Worm (Caenorhabditis elegans) whole organism, L4 larva: ENCODE measurements around the gene str-73.

Experiments
- aha-1 ChIP-seq: fragments of 150-350 bp; peaks from one replicate; lab custom pipeline; 2014; ENCODE audit warnings: missing biosample characterization, missing genetic modification characterization
- ama-1 ChIP-seq: fragments of 150-350 bp; optimal IDR thresholded peaks from 2 replicates; lab custom pipeline; 2014; ENCODE audit warnings: inconsistent platforms, mixed read lengths
- hlh-11 ChIP-seq: fragments of 200-800 bp; sonication (Bioruptor generic); optimal IDR thresholded peaks from 2 replicates; lab custom pipeline; 2018; ENCODE audit warnings: mild to moderate bottlenecking, missing genetic modification characterization, missing compliant biosample characterization
- jun-1 ChIP-seq: fragments of 150-350 bp; optimal IDR thresholded peaks from 2 replicates; lab custom pipeline; 2014; ENCODE audit warnings: missing biosample characterization, missing genetic modification reagents, missing genetic modification characterization
- lin-39 ChIP-seq: fragments of 150-350 bp; optimal IDR thresholded peaks from 2 replicates; lab custom pipeline; 2014; ENCODE audit warnings: missing biosample characterization, missing genetic modification reagents, missing genetic modification characterization
- nhr-237 ChIP-seq: sonication (generic microtip); optimal IDR thresholded peaks from 2 replicates; lab custom pipeline; 2017; ENCODE audit warnings: missing biosample characterization, missing genetic modification characterization
- pha-4 ChIP-seq, 2 experiments: fragments of 150-350 bp in 1 of 2; fragments of 200-800 bp in 1 of 2; sonication (Bioruptor generic) in 1 of 2; IDR thresholded peaks in 1 of 2; optimal IDR thresholded peaks in 1 of 2; 2 replicates each; pipeline versions ENCODE4 v1.3.6 to Lab custom; 2014 to 2022; ENCODE audit warnings: missing genetic modification characterization in 2 of 2, missing genetic modification reagents in 2 of 2, missing biosample characterization in 1 of 2, missing compliant biosample characterization in 1 of 2
- unc-130 ChIP-seq: sonication (generic microtip); optimal IDR thresholded peaks from 2 replicates; lab custom pipeline; 2016; ENCODE audit warnings: missing genetic modification reagents, missing genetic modification characterization, missing compliant biosample characterization

DNA sequence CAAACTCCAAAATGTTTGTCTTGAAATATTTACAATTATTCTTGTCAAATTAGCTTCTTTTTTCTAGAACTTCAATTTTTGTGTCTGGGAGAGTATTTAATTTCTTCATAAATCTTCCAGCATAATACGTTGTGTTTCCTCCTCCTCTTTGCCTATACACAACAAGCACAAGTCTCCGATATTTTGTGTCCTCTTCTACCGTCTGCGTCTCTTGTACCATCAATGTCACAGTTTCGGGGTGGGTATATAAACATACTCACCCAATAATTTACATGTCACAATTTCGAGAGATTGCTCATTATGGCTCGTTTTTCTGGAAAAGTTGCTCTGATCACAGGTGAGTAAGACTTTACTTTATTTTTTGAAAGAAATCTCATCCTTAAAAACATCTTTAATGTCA is 7.5 kb downstream of the str-73 start, which contains the start of gene F26D2.15:
- TF ChIP-seq ama-1 (lab: Kevin White, UChicago) (no peak), lin-39 (tag; lab: Kevin White, UChicago) (no peak), hlh-11 (tag; lab: Kevin White, UChicago) (no peak), aha-1 (tag; lab: Kevin White, UChicago) (no peak), pha-4 (GFP tag; IDR thresholded peaks at IDR 0.05; lab: Robert Waterston, UW) (no peak), pha-4 (tag; optimal IDR thresholded peaks at IDR 0.05; lab: Kevin White, UChicago) (no peak), jun-1 (tag; lab: Kevin White, UChicago) (no peak), unc-130 (GFP tag; lab: Kevin White, UChicago) (no peak), nhr-237 (no peak)
